Worm (Caenorhabditis elegans) whole organism, L4/young adult: ENCODE data around the gene ula-1.

Experiments used
- W03F9.2 ChIP-seq: fragments of 150-350 bp; optimal IDR thresholded peaks from 2 replicates; lab custom pipeline; 2014; ENCODE audit warnings: missing biosample characterization, missing genetic modification characterization
- him-1 ChIP-seq: sonication (generic microtip); optimal IDR thresholded peaks from 2 replicates; lab custom pipeline; 2016; ENCODE audit warnings: missing genotype, missing genetic modification reagents, missing genetic modification characterization, missing compliant biosample characterization

- TF ChIP-seq him-1 (tag; lab: Kevin White, UChicago) = no peak
- no peak for TF ChIP-seq W03F9.2 (tag; lab: Kevin White, UChicago)
Measured at ce11 chrIII:4939267-4939666, 19.1 kb upstream of the ula-1 start, which contains the start of gene rpb-2.
